Fruit fly (Drosophila melanogaster) whole organism, embryonic: ENCODE data around the gene CG13299.
A peak's percentile ranks its signal among the peaks of the same experiment; 100 is the strongest.

Experiments
- Bdp1 ChIP-seq: fragments of 200-800 bp; sonication (Bioruptor generic); optimal IDR thresholded peaks from 3 replicates; lab custom pipeline; 2016; ENCODE audit warnings: missing biosample characterization, missing genetic modification characterization
- C15 ChIP-seq: fragments of 200-800 bp; sonication (Bioruptor generic); IDR thresholded peaks from 3 replicates; pipeline ENCODE4 v1.3.6; 2022; ENCODE audit warnings: missing biosample characterization, missing genetic modification characterization
- CG10147 ChIP-seq: fragments of 200-800 bp; sonication (Bioruptor generic); optimal IDR thresholded peaks from 2 replicates; lab custom pipeline; 2019; ENCODE audit warnings: missing biosample characterization, mild to moderate bottlenecking, missing genetic modification characterization, moderate library complexity
- CG1024 ChIP-seq: fragments of 200-800 bp; sonication (Bioruptor generic); IDR thresholded peaks from 2 replicates; pipeline ENCODE4 v1.3.6; 2022; ENCODE audit warnings: missing biosample characterization, missing genetic modification characterization
- CG13287 ChIP-seq: fragments of 200-800 bp; sonication (Bioruptor generic); IDR thresholded peaks from 2 replicates; pipeline ENCODE4 v1.3.6; 2022; ENCODE audit warnings: missing biosample characterization, missing genetic modification characterization; ENCODE audit not compliant: partially characterized antibody
- CG15011 ChIP-seq: fragments of 200-800 bp; sonication (Bioruptor generic); optimal IDR thresholded peaks from 3 replicates; lab custom pipeline; 2018; ENCODE audit warnings: missing biosample characterization, mild to moderate bottlenecking, missing genetic modification characterization
- CG16813 ChIP-seq: fragments of 200-800 bp; sonication (Bioruptor generic); IDR thresholded peaks from 3 replicates; pipeline ENCODE4 v1.3.6; 2022; ENCODE audit warnings: missing biosample characterization, missing genetic modification characterization; ENCODE audit not compliant: partially characterized antibody
- CG1832 ChIP-seq: fragments of 200-800 bp; sonication (Bioruptor generic); optimal IDR thresholded peaks from 2 replicates; lab custom pipeline; 2017; ENCODE audit warnings: missing biosample characterization, mild to moderate bottlenecking, missing genetic modification characterization, inconsistent platforms
- CG2889 ChIP-seq: fragments of 200-800 bp; sonication (Bioruptor generic); IDR thresholded peaks from 3 replicates; pipeline ENCODE4 v1.3.6; 2022; ENCODE audit warnings: missing biosample characterization, missing genetic modification characterization
- CG30431 ChIP-seq: fragments of 200-800 bp; sonication (Bioruptor generic); optimal IDR thresholded peaks from 2 replicates; lab custom pipeline; 2017; ENCODE audit warnings: missing biosample characterization, missing genetic modification characterization
- CG34422 ChIP-seq: fragments of 200-800 bp; sonication (Bioruptor generic); IDR thresholded peaks from 3 replicates; pipeline ENCODE4 v1.3.6; 2022; ENCODE audit warnings: missing biosample characterization, missing genetic modification characterization
- CG4282 ChIP-seq: fragments of 200-800 bp; sonication (Bioruptor generic); optimal IDR thresholded peaks from 2 replicates; lab custom pipeline; 2016; ENCODE audit warnings: missing biosample characterization, missing genetic modification characterization
- CG7745 ChIP-seq: fragments of 200-800 bp; sonication (Bioruptor generic); optimal IDR thresholded peaks from 2 replicates; lab custom pipeline; 2018; ENCODE audit warnings: missing biosample characterization, mild to moderate bottlenecking, missing genetic modification characterization, moderate library complexity
- CG7786 ChIP-seq: fragments of 200-800 bp; sonication (Bioruptor generic); optimal IDR thresholded peaks from 2 replicates; lab custom pipeline; 2016; ENCODE audit warnings: missing biosample characterization, missing genetic modification characterization
- CG9727 ChIP-seq: fragments of 200-800 bp; sonication (Bioruptor generic); optimal IDR thresholded peaks from 3 replicates; lab custom pipeline; 2017; ENCODE audit warnings: missing biosample characterization, mild to moderate bottlenecking, missing genetic modification characterization
- CG9932 ChIP-seq: fragments of 200-800 bp; sonication (Bioruptor generic); IDR thresholded peaks from 2 replicates; pipeline ENCODE4 v1.3.6; 2022; ENCODE audit warnings: missing biosample characterization, missing genetic modification characterization
- Camta ChIP-seq: fragments of 200-800 bp; sonication (Bioruptor generic); optimal IDR thresholded peaks from 2 replicates; lab custom pipeline; 2016; ENCODE audit warnings: missing biosample characterization, missing genetic modification characterization
- Doc2 ChIP-seq: fragments of 200-800 bp; sonication (Bioruptor generic); IDR thresholded peaks from 2 replicates; pipeline ENCODE4 v1.3.6; 2022; ENCODE audit warnings: missing biosample characterization, missing genetic modification characterization
- HHEX ChIP-seq: fragments of 200-800 bp; sonication (Bioruptor generic); optimal IDR thresholded peaks from 3 replicates; lab custom pipeline; 2017; ENCODE audit warnings: missing biosample characterization, mild to moderate bottlenecking, missing genetic modification characterization, missing genetic modification reagents
- Kr ChIP-seq: fragments of 200-800 bp; sonication (Bioruptor generic); optimal IDR thresholded peaks from 2 replicates; lab custom pipeline; 2017; ENCODE audit warnings: missing biosample characterization, mild to moderate bottlenecking, missing genetic modification characterization
- Med ChIP-seq: fragments of 200-800 bp; sonication (Bioruptor generic); peaks from one replicate; lab custom pipeline; 2016; ENCODE audit warnings: missing biosample characterization, missing genetic modification characterization, mild to moderate bottlenecking, inconsistent platforms, moderate library complexity
- Meics ChIP-seq: fragments of 200-800 bp; sonication (Bioruptor generic); optimal IDR thresholded peaks from 2 replicates; lab custom pipeline; 2017; ENCODE audit warnings: missing biosample characterization, mild to moderate bottlenecking, missing genetic modification characterization
- NFAT ChIP-seq: fragments of 200-800 bp; sonication (Bioruptor generic); IDR thresholded peaks from 2 replicates; pipeline ENCODE4 v1.3.6; 2022; ENCODE audit warnings: missing biosample characterization, missing genetic modification characterization
- Nf-YB ChIP-seq: fragments of 200-800 bp; sonication (Bioruptor generic); optimal IDR thresholded peaks from 3 replicates; lab custom pipeline; 2019; ENCODE audit warnings: missing biosample characterization, mild to moderate bottlenecking, missing genetic modification characterization, moderate library complexity
- Optix ChIP-seq: fragments of 200-800 bp; sonication (Bioruptor generic); IDR thresholded peaks from 3 replicates; pipeline ENCODE4 v1.3.6; 2022; ENCODE audit warnings: missing biosample characterization, missing genetic modification characterization
- Rx ChIP-seq: fragments of 200-800 bp; sonication (Bioruptor generic); IDR thresholded peaks from 2 replicates; pipeline ENCODE4 v1.3.6; 2022; ENCODE audit warnings: missing biosample characterization, missing genetic modification characterization
- Sin3A ChIP-seq: fragments of >200 bp; optimal IDR thresholded peaks from 2 replicates; lab custom pipeline; 2018
- Sox102F ChIP-seq: fragments of 200-800 bp; sonication (Bioruptor generic); optimal IDR thresholded peaks from 2 replicates; lab custom pipeline; 2018; ENCODE audit warnings: missing biosample characterization, mild to moderate bottlenecking, missing genetic modification characterization, moderate library complexity
- abd-A ChIP-seq: fragments of 200-800 bp; sonication (Bioruptor generic); optimal IDR thresholded peaks from 3 replicates; lab custom pipeline; 2019; ENCODE audit warnings: missing biosample characterization, mild to moderate bottlenecking, missing genetic modification characterization, moderate library complexity
- ato ChIP-seq: fragments of 200-800 bp; sonication (Bioruptor generic); IDR thresholded peaks from 2 replicates; pipeline ENCODE4 v1.3.6; 2022; ENCODE audit warnings: missing biosample characterization, missing genetic modification characterization; ENCODE audit not compliant: partially characterized antibody
- az2 ChIP-seq: fragments of 200-800 bp; sonication (Bioruptor generic); optimal IDR thresholded peaks from 3 replicates; lab custom pipeline; 2016; ENCODE audit warnings: missing biosample characterization, missing genetic modification characterization
- bcd ChIP-seq: fragments of 200-800 bp; sonication (Bioruptor generic); optimal IDR thresholded peaks from 2 replicates; lab custom pipeline; 2017; ENCODE audit warnings: missing biosample characterization, mild to moderate bottlenecking, missing genetic modification characterization
- cg ChIP-seq: fragments of 200-800 bp; sonication (Bioruptor generic); optimal IDR thresholded peaks from 3 replicates; lab custom pipeline; 2019; ENCODE audit warnings: missing biosample characterization, mild to moderate bottlenecking, missing genetic modification characterization, moderate library complexity
- dati ChIP-seq: fragments of 200-800 bp; sonication (Bioruptor generic); IDR thresholded peaks from 2 replicates; pipeline ENCODE4 v1.3.6; 2022; ENCODE audit warnings: missing biosample characterization, missing genetic modification characterization
- knrl ChIP-seq: fragments of 200-800 bp; sonication (Bioruptor generic); IDR thresholded peaks from 3 replicates; pipeline ENCODE4 v1.3.6; 2022; ENCODE audit warnings: missing biosample characterization, missing genetic modification characterization; ENCODE audit not compliant: partially characterized antibody
- lbe ChIP-seq: fragments of 200-800 bp; sonication (Bioruptor generic); optimal IDR thresholded peaks from 2 replicates; lab custom pipeline; 2016; ENCODE audit warnings: missing biosample characterization, mild to moderate bottlenecking, missing genetic modification characterization
- mam ChIP-seq: fragments of 200-800 bp; sonication (Bioruptor generic); optimal IDR thresholded peaks from 3 replicates; lab custom pipeline; 2016; ENCODE audit warnings: missing biosample characterization, missing genetic modification characterization
- phol ChIP-seq: fragments of 200-800 bp; sonication (Bioruptor generic); optimal IDR thresholded peaks from 3 replicates; lab custom pipeline; 2018; ENCODE audit warnings: missing biosample characterization, mild to moderate bottlenecking, missing genetic modification characterization, moderate library complexity
- pita ChIP-seq: fragments of 200-800 bp; sonication (Bioruptor generic); optimal IDR thresholded peaks from 2 replicates; lab custom pipeline; 2017; ENCODE audit warnings: missing biosample characterization, mild to moderate bottlenecking, missing genetic modification characterization
- ro ChIP-seq: fragments of 200-800 bp; sonication (Bioruptor generic); IDR thresholded peaks from 2 replicates; pipeline ENCODE4 v1.3.6; 2022; ENCODE audit warnings: missing biosample characterization, missing genetic modification characterization
- slp2 ChIP-seq: fragments of 200-800 bp; sonication (Bioruptor generic); optimal IDR thresholded peaks from 2 replicates; lab custom pipeline; 2016; ENCODE audit warnings: missing biosample characterization, missing genetic modification characterization
- so ChIP-seq: fragments of 200-800 bp; sonication (Bioruptor generic); IDR thresholded peaks from 3 replicates; pipeline ENCODE4 v1.3.6; 2022; ENCODE audit warnings: missing biosample characterization, missing genetic modification characterization
- sqz ChIP-seq: fragments of 200-800 bp; sonication (Bioruptor generic); optimal IDR thresholded peaks from 3 replicates; lab custom pipeline; 2018; ENCODE audit warnings: missing biosample characterization, mild to moderate bottlenecking, missing genetic modification characterization
- unc-4 ChIP-seq: fragments of 200-800 bp; sonication (Bioruptor generic); IDR thresholded peaks from 2 replicates; pipeline ENCODE4 v1.3.6; 2022; ENCODE audit warnings: missing biosample characterization, missing genetic modification characterization; ENCODE audit not compliant: partially characterized antibody

The CG13299 gene

dm6 chr3L:6192822-6193555 is 39.2 kb downstream of the CG13299 start, which contains the start of the genes Sf3b6 and Tnpo (continued):
- TF ChIP-seq so, result peak; percentile 73; the same call in 2 of the 3 replicates
- peak; percentile 48; the same call in 1 of the 2 replicates for TF ChIP-seq ro (GFP tag; lab: Robert Waterston, UW)
- peak; percentile 79 for TF ChIP-seq CG30431 (GFP tag; lab: Kevin White, UChicago)
- peak; percentile 51; the same call in 1 of the 3 replicates for TF ChIP-seq Optix (GFP tag; lab: Robert Waterston, UW)
- TF ChIP-seq C15 (GFP tag; lab: Robert Waterston, UW), result peak; percentile 13; the same call in 1 of the 3 replicates
- TF ChIP-seq CG10147 (GFP tag; lab: Kevin White, UChicago), result no peak
- TF ChIP-seq CG15011 (GFP tag; lab: Kevin White, UChicago), result peak; percentile 74
- TF ChIP-seq Sin3A, result peak; percentile 81
- TF ChIP-seq CG16813 (GFP tag; lab: Robert Waterston, UW), result peak; percentile 63
- TF ChIP-seq Kr (GFP tag; lab: Kevin White, UChicago), result no peak
- peak; percentile 75 for TF ChIP-seq Rx (GFP tag; lab: Robert Waterston, UW)
- TF ChIP-seq CG1024 (GFP tag; lab: Robert Waterston, UW), result peak; percentile 41; the same call in 1 of the 2 replicates
- TF ChIP-seq CG34422 (GFP tag; lab: Robert Waterston, UW), result peak; percentile 85
- peak; percentile 93 for TF ChIP-seq CG9932 (GFP tag; lab: Robert Waterston, UW)
- peak; percentile 41 for TF ChIP-seq CG7786
- TF ChIP-seq Bdp1, result peak; percentile 63
- peak; percentile 85 for TF ChIP-seq Meics (GFP tag; lab: Kevin White, UChicago)
- TF ChIP-seq CG1832 (GFP tag; lab: Kevin White, UChicago), result no peak
- peak; percentile 74 for TF ChIP-seq sqz (GFP tag; lab: Kevin White, UChicago)
- TF ChIP-seq HHEX (GFP tag; lab: Kevin White, UChicago), result peak; percentile 70
- TF ChIP-seq NFAT (GFP tag; lab: Robert Waterston, UW), result peak; percentile 79
- TF ChIP-seq mam, result peak; percentile 89
- TF ChIP-seq bcd (GFP tag; lab: Kevin White, UChicago), result peak; percentile 85
- TF ChIP-seq CG9727 (GFP tag; lab: Kevin White, UChicago), result peak; percentile 90
- TF ChIP-seq CG4282 (GFP tag; lab: Kevin White, UChicago), result peak; percentile 34
- TF ChIP-seq abd-A (tag; lab: Kevin White, UChicago), result no peak
- TF ChIP-seq Camta, result peak; percentile 69
- peak; percentile 61 for TF ChIP-seq CG13287
- TF ChIP-seq CG7745 (tag; lab: Kevin White, UChicago), result no peak
- TF ChIP-seq ato (GFP tag; lab: Robert Waterston, UW), result no peak
- peak; percentile 55; the same call in 1 of the 2 replicates for TF ChIP-seq Doc2 (GFP tag; lab: Robert Waterston, UW)
- no peak for TF ChIP-seq cg (GFP tag; lab: Kevin White, UChicago)
- no peak for TF ChIP-seq Sox102F (GFP tag; lab: Kevin White, UChicago)
- peak; percentile 76 for TF ChIP-seq knrl (GFP tag; lab: Robert Waterston, UW)
- peak; percentile 84 for TF ChIP-seq Med (GFP tag; lab: Kevin White, UChicago)
- TF ChIP-seq unc-4, result peak; percentile 65
- peak; percentile 91 for TF ChIP-seq phol (tag; lab: Kevin White, UChicago)
- TF ChIP-seq az2 (GFP tag; lab: Kevin White, UChicago), result peak; percentile 85
- no peak for TF ChIP-seq Nf-YB
- TF ChIP-seq slp2 (GFP tag; lab: Kevin White, UChicago), result peak; percentile 31
- TF ChIP-seq CG2889 (GFP tag; lab: Robert Waterston, UW), result peak; percentile 40; the same call in 1 of the 3 replicates
- no peak for TF ChIP-seq pita (GFP tag; lab: Kevin White, UChicago)
- peak; percentile 61 for TF ChIP-seq lbe (GFP tag; lab: Kevin White, UChicago)
- TF ChIP-seq dati (GFP tag; lab: Robert Waterston, UW), result no peak
